Worm (Caenorhabditis elegans): ENCODE results near the gene R07G3.8.

DNA sequence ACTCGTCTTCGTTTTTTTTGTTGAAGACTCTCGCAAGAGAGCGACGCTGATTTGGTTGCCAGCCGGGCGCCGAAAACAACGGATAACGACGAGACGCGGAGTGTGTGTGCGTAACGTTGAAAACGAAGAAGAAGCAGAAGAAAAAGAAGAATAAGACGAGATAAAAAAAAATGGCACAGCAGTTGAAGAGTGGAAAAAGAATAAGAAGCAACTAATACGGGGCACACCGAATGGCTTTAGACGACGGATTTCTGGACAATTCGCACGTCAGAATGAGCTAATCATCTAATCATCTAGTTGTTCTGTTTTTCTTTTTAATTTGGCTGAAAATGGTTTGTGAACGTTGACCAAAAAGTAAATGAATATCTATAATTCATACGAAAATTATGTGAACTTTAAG, 16.6 kb upstream of the R07G3.8 start:
- TF ChIP-seq dve-1 (tag; optimal IDR thresholded peaks at IDR 0.05) (no peak), sox-4 (tag; optimal IDR thresholded peaks at IDR 0.05) (no peak), hlh-30 (tag; optimal IDR thresholded peaks at IDR 0.05; ENCODE audit: insufficient read depth) (no peak), lin-11 (tag; optimal IDR thresholded peaks at IDR 0.05) (no peak), C08G9.2 (tag; optimal IDR thresholded peaks at IDR 0.05) (no peak), nhr-11 (tag; optimal IDR thresholded peaks at IDR 0.05) (no peak)
